Worm (Caenorhabditis elegans) whole organism, L4 larva: ENCODE measurements around the gene C16C8.16.

Experiments used
- F49E8.2 ChIP-seq: sonication (generic microtip); optimal IDR thresholded peaks from 2 replicates; lab custom pipeline; 2016; ENCODE audit warnings: missing compliant biosample characterization, mild to moderate bottlenecking, missing genetic modification characterization, borderline replicate concordance
- R02D3.7 ChIP-seq: fragments of 150-350 bp; sonication (generic microtip); optimal IDR thresholded peaks from 3 replicates; lab custom pipeline; 2014; ENCODE audit warnings: missing biosample characterization, missing genetic modification characterization
- T20F7.1 ChIP-seq: fragments of 200-800 bp; sonication (Bioruptor generic); optimal IDR thresholded peaks from 2 replicates; lab custom pipeline; 2018; ENCODE audit warnings: mild to moderate bottlenecking, missing genetic modification characterization, missing compliant biosample characterization
- T26A8.4 ChIP-seq: fragments of 200-800 bp; sonication (Bioruptor generic); IDR thresholded peaks from 2 replicates; pipeline ENCODE4 v1.3.6; 2022; ENCODE audit warnings: missing genetic modification characterization, missing compliant biosample characterization
- Y105C5A.15 ChIP-seq: fragments of 200-800 bp; sonication (Bioruptor generic); IDR thresholded peaks from 2 replicates; pipeline ENCODE4 v1.3.6; 2022; ENCODE audit warnings: missing genetic modification characterization, missing compliant biosample characterization
- Y48G9A.11 ChIP-seq: fragments of 200-800 bp; sonication (Bioruptor generic); IDR thresholded peaks from 2 replicates; pipeline ENCODE4 v1.3.6; 2022; ENCODE audit warnings: missing genetic modification reagents, missing genetic modification characterization, missing compliant biosample characterization
- aha-1 ChIP-seq: fragments of 150-350 bp; peaks from one replicate; lab custom pipeline; 2014; ENCODE audit warnings: missing biosample characterization, missing genetic modification characterization
- attf-4 ChIP-seq: sonication (generic microtip); optimal IDR thresholded peaks from 3 replicates; lab custom pipeline; 2017; ENCODE audit warnings: missing biosample characterization, missing genetic modification characterization
- ceh-20 ChIP-seq: fragments of 200-800 bp; sonication (Bioruptor generic); IDR thresholded peaks from 2 replicates; pipeline ENCODE4 v1.3.6; 2022; ENCODE audit warnings: missing genetic modification reagents, missing genetic modification characterization, missing compliant biosample characterization
- ceh-44 ChIP-seq: fragments of 200-800 bp; sonication (Bioruptor generic); IDR thresholded peaks from 2 replicates; pipeline ENCODE4 v1.3.6; 2022; ENCODE audit warnings: missing genetic modification reagents, missing genetic modification characterization, missing compliant biosample characterization
- ces-1 ChIP-seq: fragments of 150-350 bp; sonication (generic microtip); optimal IDR thresholded peaks from 4 replicates; lab custom pipeline; 2014; ENCODE audit warnings: missing biosample characterization, missing genetic modification reagents, missing genetic modification characterization
- daf-8 ChIP-seq: fragments of 200-800 bp; sonication (Bioruptor generic); IDR thresholded peaks from 2 replicates; pipeline ENCODE4 v1.3.6; 2022; ENCODE audit warnings: missing genetic modification characterization, missing compliant biosample characterization
- duxl-1 ChIP-seq: sonication (generic microtip); optimal IDR thresholded peaks from 2 replicates; lab custom pipeline; 2016; ENCODE audit warnings: mild to moderate bottlenecking, missing genetic modification characterization, moderate library complexity, missing compliant biosample characterization; ENCODE audit not compliant: poor library complexity
- dve-1 ChIP-seq: sonication (generic microtip); optimal IDR thresholded peaks from 2 replicates; lab custom pipeline; 2017; ENCODE audit warnings: antibody characterized with exemption, mild to moderate bottlenecking, missing genetic modification characterization, missing compliant biosample characterization; ENCODE audit not compliant: insufficient read depth
- egl-27 ChIP-seq: sonication (generic microtip); optimal IDR thresholded peaks from 3 replicates; lab custom pipeline; 2017; ENCODE audit warnings: missing biosample characterization, missing genetic modification reagents, missing genetic modification characterization
- gei-8 ChIP-seq: fragments of 200-800 bp; sonication (Bioruptor generic); optimal IDR thresholded peaks from 2 replicates; lab custom pipeline; 2018; ENCODE audit warnings: mild to moderate bottlenecking, missing genetic modification characterization, missing compliant biosample characterization
- hif-1 ChIP-seq, 2 experiments: sonication (generic microtip); optimal IDR thresholded peaks; 2 replicates each; lab custom pipeline; 2016 to 2017; ENCODE audit warnings: missing compliant biosample characterization in 2 of 2, missing genetic modification characterization in 2 of 2, missing genetic modification reagents in 2 of 2, missing genotype in 2 of 2, mild to moderate bottlenecking in 1 of 2
- hlh-11 ChIP-seq: fragments of 200-800 bp; sonication (Bioruptor generic); optimal IDR thresholded peaks from 2 replicates; lab custom pipeline; 2018; ENCODE audit warnings: mild to moderate bottlenecking, missing genetic modification characterization, missing compliant biosample characterization
- hlh-30 ChIP-seq: sonication (generic microtip); optimal IDR thresholded peaks from 2 replicates; lab custom pipeline; 2017; ENCODE audit warnings: antibody characterized with exemption, mild to moderate bottlenecking, missing genetic modification characterization, missing compliant biosample characterization; ENCODE audit not compliant: insufficient read depth
- jun-1 ChIP-seq: fragments of 150-350 bp; optimal IDR thresholded peaks from 2 replicates; lab custom pipeline; 2014; ENCODE audit warnings: missing biosample characterization, missing genetic modification reagents, missing genetic modification characterization
- lin-1 ChIP-seq: fragments of 200-800 bp; sonication (Bioruptor generic); IDR thresholded peaks from 2 replicates; pipeline ENCODE4 v1.3.6; 2022; ENCODE audit warnings: missing genetic modification reagents, missing genetic modification characterization, missing compliant biosample characterization
- lin-13 ChIP-seq: fragments of 150-350 bp; optimal IDR thresholded peaks from 2 replicates; lab custom pipeline; 2014; ENCODE audit warnings: missing biosample characterization, missing genetic modification reagents, missing genetic modification characterization
- lin-29 ChIP-seq: fragments of 200-800 bp; sonication (Bioruptor generic); IDR thresholded peaks from 2 replicates; pipeline ENCODE4 v1.3.6; 2022; ENCODE audit warnings: missing genetic modification reagents, missing genetic modification characterization, missing compliant biosample characterization
- lin-38 ChIP-seq: fragments of 200-800 bp; sonication (Bioruptor generic); IDR thresholded peaks from 2 replicates; pipeline ENCODE4 v1.3.6; 2022; ENCODE audit warnings: missing genetic modification reagents, missing genetic modification characterization, missing compliant biosample characterization
- lin-39 ChIP-seq: fragments of 150-350 bp; optimal IDR thresholded peaks from 2 replicates; lab custom pipeline; 2014; ENCODE audit warnings: missing biosample characterization, missing genetic modification reagents, missing genetic modification characterization
- lsy-2 ChIP-seq, 2 experiments: fragments of 150-350 bp in 1 of 2; sonication (generic microtip) in 1 of 2; optimal IDR thresholded peaks; 2 replicates each; lab custom pipeline; 2014 to 2017; ENCODE audit warnings: missing biosample characterization in 2 of 2, missing genetic modification characterization in 2 of 2
- mdt-29 ChIP-seq: fragments of 200-800 bp; sonication (Bioruptor generic); IDR thresholded peaks from 2 replicates; pipeline ENCODE4 v1.3.6; 2022; ENCODE audit warnings: missing genetic modification reagents, missing genetic modification characterization, missing compliant biosample characterization
- mes-2 ChIP-seq: sonication (generic microtip); optimal IDR thresholded peaks from 2 replicates; lab custom pipeline; 2016; ENCODE audit warnings: missing genotype, mild to moderate bottlenecking, missing genetic modification characterization, missing compliant biosample characterization; ENCODE audit not compliant: poor library complexity, severe bottlenecking
- mxl-3 ChIP-seq: fragments of 200-800 bp; sonication (Bioruptor generic); optimal IDR thresholded peaks from 2 replicates; lab custom pipeline; 2018; ENCODE audit warnings: mild to moderate bottlenecking, missing genetic modification characterization, missing compliant biosample characterization
- nhr-102 ChIP-seq: sonication (generic microtip); optimal IDR thresholded peaks from 2 replicates; lab custom pipeline; 2016; ENCODE audit warnings: mild to moderate bottlenecking, missing genetic modification characterization, moderate library complexity, missing compliant biosample characterization
- nhr-11 ChIP-seq: fragments of 150-350 bp; optimal IDR thresholded peaks from 2 replicates; lab custom pipeline; 2014; ENCODE audit warnings: missing biosample characterization, missing genetic modification characterization
- nhr-25 ChIP-seq: sonication (generic microtip); optimal IDR thresholded peaks from 2 replicates; lab custom pipeline; 2017; ENCODE audit warnings: missing genetic modification characterization, mild to moderate bottlenecking, missing compliant biosample characterization, antibody characterized with exemption, moderate library complexity, borderline replicate concordance; ENCODE audit not compliant: insufficient read depth
- nhr-28 ChIP-seq: fragments of 150-350 bp; optimal IDR thresholded peaks from 2 replicates; lab custom pipeline; 2014; ENCODE audit warnings: missing biosample characterization, missing genetic modification characterization
- nhr-41 ChIP-seq: fragments of 200-800 bp; sonication (Bioruptor generic); IDR thresholded peaks from 2 replicates; pipeline ENCODE4 v1.3.6; 2022; ENCODE audit warnings: missing genetic modification reagents, missing genetic modification characterization, missing compliant biosample characterization
- nhr-48 ChIP-seq: sonication (generic microtip); optimal IDR thresholded peaks from 2 replicates; lab custom pipeline; 2016; ENCODE audit warnings: mild to moderate bottlenecking, missing genetic modification characterization, missing compliant biosample characterization
- pha-4 ChIP-seq, 2 experiments: fragments of 150-350 bp in 1 of 2; fragments of 200-800 bp in 1 of 2; sonication (Bioruptor generic) in 1 of 2; IDR thresholded peaks in 1 of 2; optimal IDR thresholded peaks in 1 of 2; 2 replicates each; pipeline versions ENCODE4 v1.3.6 to Lab custom; 2014 to 2022; ENCODE audit warnings: missing genetic modification characterization in 2 of 2, missing genetic modification reagents in 2 of 2, missing biosample characterization in 1 of 2, missing compliant biosample characterization in 1 of 2
- sdz-12 ChIP-seq: fragments of 200-800 bp; sonication (Bioruptor generic); optimal IDR thresholded peaks from 2 replicates; lab custom pipeline; 2018; ENCODE audit warnings: mild to moderate bottlenecking, missing genetic modification characterization, missing compliant biosample characterization
- set-16 ChIP-seq: fragments of 200-800 bp; sonication (Bioruptor generic); IDR thresholded peaks from 2 replicates; pipeline ENCODE4 v1.3.6; 2022; ENCODE audit warnings: missing genetic modification reagents, missing genetic modification characterization, missing compliant biosample characterization
- skn-1 ChIP-seq: fragments of 150-350 bp; optimal IDR thresholded peaks from 2 replicates; lab custom pipeline; 2014; ENCODE audit warnings: missing biosample characterization, missing genetic modification characterization
- snpc-1.2 ChIP-seq: fragments of 200-800 bp; sonication (Bioruptor generic); IDR thresholded peaks from 2 replicates; pipeline ENCODE4 v1.3.6; 2022; ENCODE audit warnings: missing genetic modification reagents, missing genetic modification characterization, missing compliant biosample characterization
- spr-1 ChIP-seq: sonication (generic microtip); optimal IDR thresholded peaks from 2 replicates; lab custom pipeline; 2016; ENCODE audit warnings: mild to moderate bottlenecking, missing genetic modification characterization, missing compliant biosample characterization
- unc-130 ChIP-seq: sonication (generic microtip); optimal IDR thresholded peaks from 2 replicates; lab custom pipeline; 2016; ENCODE audit warnings: missing genetic modification reagents, missing genetic modification characterization, missing compliant biosample characterization
- unc-39 ChIP-seq: sonication (generic microtip); optimal IDR thresholded peaks from 2 replicates; lab custom pipeline; 2017; ENCODE audit warnings: missing biosample characterization, missing genetic modification characterization
- zfp-2 ChIP-seq: sonication (generic microtip); optimal IDR thresholded peaks from 2 replicates; lab custom pipeline; 2016; ENCODE audit warnings: mild to moderate bottlenecking, missing genetic modification characterization, missing compliant biosample characterization
- ztf-11 ChIP-seq: fragments of 150-350 bp; optimal IDR thresholded peaks from 2 replicates; lab custom pipeline; 2014; ENCODE audit warnings: missing biosample characterization, missing genetic modification characterization

Gene C16C8.16

DNA sequence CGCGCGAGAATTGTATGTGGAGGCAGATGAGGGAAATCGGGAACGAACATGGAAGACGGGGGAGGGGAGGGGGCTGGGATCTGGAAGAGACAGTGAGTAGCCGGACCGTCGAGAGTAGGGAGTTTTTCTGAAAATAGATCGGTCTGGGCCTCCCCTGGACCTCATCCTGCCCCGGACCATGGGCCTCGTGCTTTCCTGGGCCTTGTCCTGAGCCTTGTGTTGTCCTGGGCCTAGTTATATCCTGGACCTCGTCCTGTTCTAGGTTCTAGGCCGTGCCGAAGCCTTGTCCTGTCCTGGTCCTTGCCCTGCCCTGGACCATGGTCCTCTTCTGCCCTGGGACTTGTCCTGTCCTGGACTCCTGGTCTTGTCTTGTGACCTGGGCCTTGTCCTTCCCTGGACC, 8.2 kb upstream of the C16C8.16 start:
- TF ChIP-seq F49E8.2 (tag; lab: Kevin White, UChicago) (no peak), mdt-29 (GFP tag; lab: Robert Waterston, UW) (no peak), set-16 (peak; percentile 77), egl-27 (tag; lab: Kevin White, UChicago) (no peak), dve-1 (tag; lab: Kevin White, UChicago) (no peak)

DNA sequence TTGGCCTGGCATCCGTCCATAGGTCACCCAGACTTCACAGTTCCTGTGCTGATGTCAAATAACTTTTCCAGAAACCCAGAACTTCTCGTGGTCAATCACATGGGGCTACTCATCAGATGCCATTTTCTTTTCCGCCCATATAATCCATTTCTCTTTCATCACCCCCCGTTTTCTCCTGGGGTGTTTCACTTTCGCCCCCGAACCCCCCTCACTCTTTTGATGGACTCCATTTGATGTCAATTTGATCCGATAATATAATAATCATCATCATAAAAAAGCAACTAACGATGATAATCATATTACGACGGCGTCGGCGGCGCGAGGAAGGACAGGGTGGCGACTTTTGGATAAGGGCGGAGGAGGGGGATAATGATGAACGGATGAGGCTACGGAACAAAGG, 7.3 kb upstream of the C16C8.16 start:
- TF ChIP-seq lin-29 = no peak
- peak; percentile 2 for TF ChIP-seq hlh-11 (tag; lab: Kevin White, UChicago)

DNA sequence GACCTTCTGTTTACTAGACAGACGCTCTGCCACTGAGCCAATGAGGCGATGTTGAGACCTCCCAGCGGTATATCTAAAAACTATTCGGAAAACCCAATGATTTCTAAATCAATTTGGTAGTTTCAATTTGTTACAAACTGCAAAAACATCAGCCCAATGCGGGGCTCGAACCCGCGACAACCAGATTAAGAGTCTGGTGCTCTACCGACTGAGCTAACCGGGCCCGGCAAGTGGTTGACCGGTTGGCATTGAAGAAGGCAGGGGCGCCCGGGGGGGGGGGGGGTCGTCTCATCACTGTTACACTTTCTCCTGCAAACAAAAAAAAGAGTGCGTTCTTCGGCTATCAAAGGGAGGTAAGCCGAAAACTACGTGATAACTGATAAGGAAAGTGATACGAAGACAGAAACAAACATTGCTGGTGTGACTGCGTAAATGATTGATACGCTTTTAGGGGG, 6.3 kb upstream of the C16C8.16 start:
- peak; percentile 71 for TF ChIP-seq aha-1 (tag; lab: Kevin White, UChicago)
- TF ChIP-seq nhr-11 (tag; lab: Kevin White, UChicago) = no peak
- peak; percentile 85 for TF ChIP-seq pha-4 (GFP tag; IDR thresholded peaks at IDR 0.05; lab: Robert Waterston, UW)
- TF ChIP-seq pha-4 (tag; optimal IDR thresholded peaks at IDR 0.05; lab: Kevin White, UChicago) = no peak
- peak in 1 of 2 experiments; percentile 52 for TF ChIP-seq hif-1 (tag; optimal IDR thresholded peaks at IDR 0.05; lab: Kevin White, UChicago)
- no peak for TF ChIP-seq ces-1 (GFP tag; lab: Kevin White, UChicago)
- TF ChIP-seq daf-8 (GFP tag; lab: Robert Waterston, UW) = no peak
- peak; percentile 84 for TF ChIP-seq Y48G9A.11 (GFP tag; lab: Robert Waterston, UW)
- TF ChIP-seq nhr-48 (tag; lab: Kevin White, UChicago) = peak; percentile 4
- 0 out of 2 replicates have a peak, but pooled peaks have one; percentile 45 for TF ChIP-seq nhr-41 (GFP tag; lab: Robert Waterston, UW)
- TF ChIP-seq unc-130 (GFP tag; lab: Kevin White, UChicago) = peak; percentile 60
- TF ChIP-seq ceh-44 (GFP tag; lab: Robert Waterston, UW) = peak; percentile 54; the same call in 1 of the 2 replicates
- peak; percentile 37 for TF ChIP-seq mes-2
- TF ChIP-seq skn-1 (tag; lab: Kevin White, UChicago) = no peak
- no peak for TF ChIP-seq jun-1 (tag; lab: Kevin White, UChicago)
- peak; percentile 38 for TF ChIP-seq mxl-3 (GFP tag; lab: Kevin White, UChicago)
- TF ChIP-seq ztf-11 (tag; lab: Kevin White, UChicago) = no peak
- TF ChIP-seq lin-38 (GFP tag; lab: Robert Waterston, UW) = peak; percentile 81
- TF ChIP-seq lin-1 (GFP tag; lab: Robert Waterston, UW) = 0 out of 2 replicates have a peak, but pooled peaks have one; percentile 65
- TF ChIP-seq gei-8 (GFP tag; lab: Kevin White, UChicago) = peak; percentile 91
- TF ChIP-seq spr-1 (tag; lab: Kevin White, UChicago) = peak; percentile 32
- peak; percentile 30 for TF ChIP-seq hlh-30
- TF ChIP-seq T26A8.4 (GFP tag; lab: Robert Waterston, UW) = peak; percentile 74
- TF ChIP-seq sdz-12 = peak; percentile 40
- TF ChIP-seq nhr-25 (tag; lab: Kevin White, UChicago) = no peak
- peak; percentile 84; the same call in 1 of the 2 replicates for TF ChIP-seq Y105C5A.15 (GFP tag; lab: Robert Waterston, UW)
- no peak for TF ChIP-seq R02D3.7 (tag; lab: Kevin White, UChicago)
- TF ChIP-seq unc-39 (tag; lab: Kevin White, UChicago) = no peak
- peak in 1 of 2 experiments; percentile 63 for TF ChIP-seq lsy-2 (tag; optimal IDR thresholded peaks at IDR 0.05; lab: Kevin White, UChicago)
- TF ChIP-seq lin-39 (tag; lab: Kevin White, UChicago) = no peak
- TF ChIP-seq T20F7.1 = no peak
- peak; percentile 68 for TF ChIP-seq nhr-28 (tag; lab: Kevin White, UChicago)
- peak; percentile 6 for TF ChIP-seq zfp-2 (tag; lab: Kevin White, UChicago)
- peak; percentile 73 for TF ChIP-seq duxl-1
- TF ChIP-seq lin-13 (GFP tag; lab: Kevin White, UChicago) = peak; percentile 58
- TF ChIP-seq hlh-11 (tag; lab: Kevin White, UChicago) = peak; percentile 81
- peak; percentile 50 for TF ChIP-seq nhr-102 (tag; lab: Kevin White, UChicago)
- peak; percentile 59; the same call in 1 of the 2 replicates for TF ChIP-seq ceh-20 (GFP tag; lab: Robert Waterston, UW)
- TF ChIP-seq snpc-1.2 (GFP tag; lab: Robert Waterston, UW) = peak; percentile 80; the same call in 1 of the 2 replicates
- TF ChIP-seq attf-4 (tag; lab: Kevin White, UChicago) = no peak
